ENCODE assay signal across 1 fruit fly cellular context in the genomic region with DNA sequence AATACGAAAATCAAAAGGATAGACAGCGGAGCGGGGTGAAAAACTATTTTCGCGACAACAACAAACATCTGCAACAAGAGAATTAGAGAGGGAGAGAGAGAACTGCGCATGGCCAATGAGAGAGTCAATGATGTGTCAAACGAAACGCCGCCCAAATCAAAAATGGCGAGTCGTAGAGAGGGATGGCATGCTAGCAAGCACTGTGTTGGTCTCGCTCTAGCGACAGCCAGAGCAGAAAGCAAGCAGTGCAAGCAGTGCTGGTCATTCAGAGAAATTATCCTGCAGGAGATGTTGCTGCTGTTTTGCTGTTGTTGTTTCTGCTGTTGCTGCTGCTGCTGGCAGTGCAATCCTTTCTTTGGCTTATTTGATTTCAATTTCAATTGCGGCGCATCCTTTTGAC.
TF ChIP-seq lines count a peak whose summit lies in the region.

No protein-coding gene starts in this region.

TF ChIP-seq in whole organism, embryonic, 481 proteins besides CTCF, POLR2A, EP300 and RAD21 (continued from another document and continues in another):
- TF ChIP-seq CG4360 (GFP tag; IDR thresholded peaks at IDR 0.05; lab: Robert Waterston, UW) = peak; percentile 97
- no peak for TF ChIP-seq psq (GFP tag; optimal IDR thresholded peaks at IDR 0.05; lab: Kevin White, UChicago)
- TF ChIP-seq vfl (GFP tag; optimal IDR thresholded peaks at IDR 0.05; lab: Kevin White, UChicago) = no peak
- no peak for TF ChIP-seq Dref (GFP tag; IDR thresholded peaks at IDR 0.05; lab: Robert Waterston, UW)
- TF ChIP-seq slou (GFP tag; optimal IDR thresholded peaks at IDR 0.05; lab: Kevin White, UChicago) = no peak
- no peak for TF ChIP-seq Meics (GFP tag; optimal IDR thresholded peaks at IDR 0.05; lab: Kevin White, UChicago)
- TF ChIP-seq Ravus (GFP tag; IDR thresholded peaks at IDR 0.05; lab: Robert Waterston, UW) = no peak
- peak; percentile 57 for TF ChIP-seq zen (tag; optimal IDR thresholded peaks at IDR 0.05; lab: Kevin White, UChicago)
- TF ChIP-seq Nf-YC (tag; optimal IDR thresholded peaks at IDR 0.05; lab: Kevin White, UChicago) = peak; percentile 99
- no peak for TF ChIP-seq ac (GFP tag; optimal IDR thresholded peaks at IDR 0.05; lab: Kevin White, UChicago)
- TF ChIP-seq CG3163 (GFP tag; optimal IDR thresholded peaks at IDR 0.05; lab: Kevin White, UChicago) = peak; percentile 17
- TF ChIP-seq CG11504 (tag; optimal IDR thresholded peaks at IDR 0.05; lab: Kevin White, UChicago) = peak; percentile 29
- peak; percentile 92 for TF ChIP-seq Jarid2 (GFP tag; optimal IDR thresholded peaks at IDR 0.05; lab: Kevin White, UChicago)
- TF ChIP-seq ewg (GFP tag; optimal IDR thresholded peaks at IDR 0.05; lab: Kevin White, UChicago) = peak; percentile 98
- peak; percentile 5 for TF ChIP-seq Mad (GFP tag; optimal IDR thresholded peaks at IDR 0.05; lab: Kevin White, UChicago)
- peak; percentile 64 for TF ChIP-seq abd-A (tag; optimal IDR thresholded peaks at IDR 0.05; lab: Kevin White, UChicago)
- no peak for TF ChIP-seq prd (optimal IDR thresholded peaks at IDR 0.05; lab: Kevin White, UChicago)
- peak; percentile 28; the same call in 1 of the 3 replicates for TF ChIP-seq prd (GFP tag; IDR thresholded peaks at IDR 0.05; lab: Robert Waterston, UW)
- no peak for TF ChIP-seq Sin3A (optimal IDR thresholded peaks at IDR 0.05; lab: Kevin White, UChicago)
- TF ChIP-seq chinmo (GFP tag; IDR thresholded peaks at IDR 0.05; lab: Robert Waterston, UW; ENCODE audit: partially characterized antibody) = peak; percentile 89; the same call in 3 of the 4 replicates
- TF ChIP-seq CG2199 (GFP tag; IDR thresholded peaks at IDR 0.05; lab: Robert Waterston, UW) = peak; percentile 77; the same call in 1 of the 3 replicates
- TF ChIP-seq NFAT (GFP tag; IDR thresholded peaks at IDR 0.05; lab: Robert Waterston, UW) = peak; percentile 14; the same call in 1 of the 2 replicates
- no peak for TF ChIP-seq hkb (optimal IDR thresholded peaks at IDR 0.05; lab: Kevin White, UChicago)
- TF ChIP-seq hkb (GFP tag; IDR thresholded peaks at IDR 0.05; lab: Robert Waterston, UW) = 0 out of 2 replicates have a peak, but pooled peaks have one; percentile 18
- no peak for TF ChIP-seq croc (GFP tag; conservative IDR thresholded peaks at IDR 0.05; lab: Robert Waterston, UW)
- peak; percentile 34 for TF ChIP-seq zf30C (GFP tag; optimal IDR thresholded peaks at IDR 0.05; lab: Kevin White, UChicago)
- peak; percentile 35 for TF ChIP-seq mirr (GFP tag; optimal IDR thresholded peaks at IDR 0.05; lab: Kevin White, UChicago)
- TF ChIP-seq Dip3 (GFP tag; optimal IDR thresholded peaks at IDR 0.05; lab: Kevin White, UChicago) = no peak
- no peak for TF ChIP-seq Atf3 (GFP tag; optimal IDR thresholded peaks at IDR 0.05; lab: Kevin White, UChicago)
- TF ChIP-seq esg (GFP tag; conservative IDR thresholded peaks at IDR 0.05; lab: Robert Waterston, UW) = no peak
- no peak for TF ChIP-seq unc-4 (GFP tag; IDR thresholded peaks at IDR 0.05; lab: Robert Waterston, UW; ENCODE audit: partially characterized antibody)
- TF ChIP-seq pan (optimal IDR thresholded peaks at IDR 0.05; lab: Kevin White, UChicago) = no peak
- TF ChIP-seq pan (GFP tag; optimal IDR thresholded peaks at IDR 0.05 in 1 of 2, IDR thresholded peaks at IDR 0.05 in 1 of 2) = peak in 1 of 2 experiments; percentile 87
- TF ChIP-seq ttk (GFP tag; IDR thresholded peaks at IDR 0.05; lab: Robert Waterston, UW) = 0 out of 2 replicates have a peak, but pooled peaks have one; percentile 25
- peak; percentile 45; the same call in 1 of the 3 replicates for TF ChIP-seq Dbx (GFP tag; IDR thresholded peaks at IDR 0.05; lab: Robert Waterston, UW)
- peak; percentile 61 for TF ChIP-seq oc (tag; optimal IDR thresholded peaks at IDR 0.05; lab: Kevin White, UChicago)
- no peak for TF ChIP-seq CG6272 (GFP tag; IDR thresholded peaks at IDR 0.05; lab: Robert Waterston, UW)
- peak; percentile 63 for TF ChIP-seq Med (GFP tag; lab: Kevin White, UChicago)
- TF ChIP-seq CG1603 (tag; optimal IDR thresholded peaks at IDR 0.05; lab: Kevin White, UChicago) = no peak
- TF ChIP-seq Neu2 (GFP tag; optimal IDR thresholded peaks at IDR 0.05; lab: Kevin White, UChicago; ENCODE audit: borderline replicate concordance) = peak; percentile 2
- peak; percentile 43 to 52 for TF ChIP-seq tll (GFP tag; optimal IDR thresholded peaks at IDR 0.05; lab: Kevin White, UChicago)
- peak; percentile 97 for TF ChIP-seq CG8478 (optimal IDR thresholded peaks at IDR 0.05; lab: Kevin White, UChicago)
- TF ChIP-seq Opbp (GFP tag; IDR thresholded peaks at IDR 0.05; lab: Robert Waterston, UW; ENCODE audit: partially characterized antibody) = peak; percentile 48; the same call in 2 of the 3 replicates
- no peak for TF ChIP-seq lov (optimal IDR thresholded peaks at IDR 0.05; lab: Kevin White, UChicago)
- TF ChIP-seq lov (GFP tag; IDR thresholded peaks at IDR 0.05; lab: Robert Waterston, UW) = no peak
- no peak for TF ChIP-seq Hmr (GFP tag; optimal IDR thresholded peaks at IDR 0.05; lab: Kevin White, UChicago)
- TF ChIP-seq sob (GFP tag; IDR thresholded peaks at IDR 0.05; lab: Robert Waterston, UW) = 0 out of 2 replicates have a peak, but pooled peaks have one; percentile 24
- peak; percentile 53 for TF ChIP-seq knrl (GFP tag; IDR thresholded peaks at IDR 0.05; lab: Robert Waterston, UW; ENCODE audit: partially characterized antibody)
- TF ChIP-seq Ets97D (GFP tag; optimal IDR thresholded peaks at IDR 0.05; lab: Kevin White, UChicago) = peak; percentile 11
- TF ChIP-seq CG42726 (GFP tag; IDR thresholded peaks at IDR 0.05; lab: Robert Waterston, UW; ENCODE audit: partially characterized antibody) = peak; percentile 71
- TF ChIP-seq Trl (optimal IDR thresholded peaks at IDR 0.05; lab: Kevin White, UChicago) = peak; percentile 64 to 78
- TF ChIP-seq Trl (GFP tag; optimal IDR thresholded peaks at IDR 0.05; lab: Kevin White, UChicago) = peak; percentile 5
- TF ChIP-seq sna (GFP tag; IDR thresholded peaks at IDR 0.05; lab: Robert Waterston, UW; ENCODE audit: partially characterized antibody) = no peak
- TF ChIP-seq repo (GFP tag; optimal IDR thresholded peaks at IDR 0.05; lab: Kevin White, UChicago) = peak; percentile 10
- peak; percentile 59 for TF ChIP-seq vvl (GFP tag; IDR thresholded peaks at IDR 0.05; lab: Robert Waterston, UW)
- TF ChIP-seq Bgb (GFP tag; IDR thresholded peaks at IDR 0.05; lab: Robert Waterston, UW; ENCODE audit: partially characterized antibody) = peak; percentile 58; the same call in 1 of the 2 replicates
- no peak for TF ChIP-seq kay (GFP tag; optimal IDR thresholded peaks at IDR 0.05; lab: Kevin White, UChicago)
- peak; percentile 77 for TF ChIP-seq crol (GFP tag; IDR thresholded peaks at IDR 0.05; lab: Robert Waterston, UW)
- no peak for TF ChIP-seq CG7928 (GFP tag; optimal IDR thresholded peaks at IDR 0.05; lab: Kevin White, UChicago)
- peak; percentile 88 for TF ChIP-seq phol (tag; optimal IDR thresholded peaks at IDR 0.05; lab: Kevin White, UChicago)
- 0 out of 3 replicates have a peak, but pooled peaks have one; percentile 30 for TF ChIP-seq CG6791 (GFP tag; IDR thresholded peaks at IDR 0.05; lab: Robert Waterston, UW; ENCODE audit: partially characterized antibody)
- no peak for TF ChIP-seq dpn (GFP tag; optimal IDR thresholded peaks at IDR 0.05; lab: Kevin White, UChicago)
- TF ChIP-seq CG16813 (GFP tag; IDR thresholded peaks at IDR 0.05; lab: Robert Waterston, UW; ENCODE audit: partially characterized antibody) = peak; percentile 47; the same call in 2 of the 3 replicates
- peak; percentile 82 for TF ChIP-seq D (optimal IDR thresholded peaks at IDR 0.05; lab: Kevin White, UChicago)
- no peak for TF ChIP-seq D (GFP tag; optimal IDR thresholded peaks at IDR 0.05; lab: Kevin White, UChicago)
- TF ChIP-seq jing (GFP tag; optimal IDR thresholded peaks at IDR 0.05; lab: Kevin White, UChicago) = peak; percentile 83
- no peak for TF ChIP-seq CG15479 (GFP tag; optimal IDR thresholded peaks at IDR 0.05; lab: Kevin White, UChicago)
- TF ChIP-seq sens (GFP tag; lab: Kevin White, UChicago) = peak; percentile 16
- TF ChIP-seq pho (GFP tag; optimal IDR thresholded peaks at IDR 0.05; lab: Kevin White, UChicago) = peak; percentile 6
- TF ChIP-seq Nf-YB (GFP tag; optimal IDR thresholded peaks at IDR 0.05; lab: Kevin White, UChicago) = peak; percentile 99
- no peak for TF ChIP-seq Usf (GFP tag; optimal IDR thresholded peaks at IDR 0.05; lab: Kevin White, UChicago)
- TF ChIP-seq chif (GFP tag; optimal IDR thresholded peaks at IDR 0.05; lab: Kevin White, UChicago) = peak in 1 of 2 experiments; percentile 73
- TF ChIP-seq CG16779 (GFP tag; IDR thresholded peaks at IDR 0.05; lab: Robert Waterston, UW) = no peak
- peak; percentile 51 for TF ChIP-seq nmo (GFP tag; optimal IDR thresholded peaks at IDR 0.05; lab: Kevin White, UChicago)
- peak in 1 of 2 experiments; percentile 20 for TF ChIP-seq Eip74EF (GFP tag; optimal IDR thresholded peaks at IDR 0.05; lab: Kevin White, UChicago)
- no peak for TF ChIP-seq YL-1 (GFP tag; optimal IDR thresholded peaks at IDR 0.05; lab: Kevin White, UChicago)
- TF ChIP-seq CG9932 (GFP tag; IDR thresholded peaks at IDR 0.05; lab: Robert Waterston, UW) = 0 out of 2 replicates have a peak, but pooled peaks have one; percentile 28
- peak; percentile 64; the same call in 1 of the 2 replicates for TF ChIP-seq rib (GFP tag; IDR thresholded peaks at IDR 0.05; lab: Robert Waterston, UW)
- peak; percentile 24; the same call in 1 of the 2 replicates for TF ChIP-seq aop (GFP tag; IDR thresholded peaks at IDR 0.05; lab: Robert Waterston, UW)
- no peak for TF ChIP-seq CG10565 (GFP tag; optimal IDR thresholded peaks at IDR 0.05; lab: Kevin White, UChicago)
- TF ChIP-seq CG12769 (tag; optimal IDR thresholded peaks at IDR 0.05; lab: Kevin White, UChicago) = peak; percentile 11
- peak; percentile 39; the same call in 1 of the 3 replicates for TF ChIP-seq ci (GFP tag; IDR thresholded peaks at IDR 0.05; lab: Robert Waterston, UW)
- TF ChIP-seq nom (GFP tag; optimal IDR thresholded peaks at IDR 0.05; lab: Kevin White, UChicago) = no peak
- no peak for TF ChIP-seq CG1792 (GFP tag; optimal IDR thresholded peaks at IDR 0.05; lab: Kevin White, UChicago)
- TF ChIP-seq tgo (GFP tag; IDR thresholded peaks at IDR 0.05; lab: Robert Waterston, UW) = no peak
- TF ChIP-seq CG10979 (tag; optimal IDR thresholded peaks at IDR 0.05; lab: Kevin White, UChicago) = no peak
- no peak for TF ChIP-seq CG7271 (tag; optimal IDR thresholded peaks at IDR 0.05; lab: Kevin White, UChicago)
- TF ChIP-seq gcm2 (GFP tag; optimal IDR thresholded peaks at IDR 0.05; lab: Kevin White, UChicago) = no peak
- TF ChIP-seq twi (tag; optimal IDR thresholded peaks at IDR 0.05; lab: Kevin White, UChicago) = peak; percentile 40
- 0 out of 2 replicates have a peak, but pooled peaks have one; percentile 3 for TF ChIP-seq slbo (GFP tag; IDR thresholded peaks at IDR 0.05; lab: Robert Waterston, UW)
- no peak for TF ChIP-seq Lim3 (GFP tag; IDR thresholded peaks at IDR 0.05; lab: Robert Waterston, UW)
- TF ChIP-seq CG31224 (GFP tag; IDR thresholded peaks at IDR 0.05; lab: Robert Waterston, UW) = no peak
- peak; percentile 55 for TF ChIP-seq HmgZ (tag; optimal IDR thresholded peaks at IDR 0.05; lab: Kevin White, UChicago)
- TF ChIP-seq CoRest (tag; optimal IDR thresholded peaks at IDR 0.05; lab: Kevin White, UChicago) = peak; percentile 82
- TF ChIP-seq chm (GFP tag; IDR thresholded peaks at IDR 0.05; lab: Robert Waterston, UW) = peak; percentile 60; the same call in 1 of the 2 replicates
- TF ChIP-seq Doc3 (GFP tag; IDR thresholded peaks at IDR 0.05; lab: Robert Waterston, UW; ENCODE audit: partially characterized antibody) = no peak
- TF ChIP-seq Hr39 (optimal IDR thresholded peaks at IDR 0.05; lab: Kevin White, UChicago) = no peak
- peak in 1 of 2 experiments; percentile 88 for TF ChIP-seq Dfd (GFP tag; optimal IDR thresholded peaks at IDR 0.05; lab: Kevin White, UChicago)
- TF ChIP-seq Aef1 (GFP tag; IDR thresholded peaks at IDR 0.05; lab: Robert Waterston, UW) = peak; percentile 55; the same call in 2 of the 3 replicates
- no peak for TF ChIP-seq gfzf (GFP tag; optimal IDR thresholded peaks at IDR 0.05; lab: Kevin White, UChicago)
- no peak for TF ChIP-seq CG5245 (GFP tag; optimal IDR thresholded peaks at IDR 0.05; lab: Kevin White, UChicago)
- peak; percentile 29 for TF ChIP-seq CG8924 (tag; optimal IDR thresholded peaks at IDR 0.05; lab: Kevin White, UChicago)
- TF ChIP-seq yki (optimal IDR thresholded peaks at IDR 0.05; lab: Kevin White, UChicago) = no peak
- TF ChIP-seq shn (GFP tag; optimal IDR thresholded peaks at IDR 0.05; lab: Kevin White, UChicago) = no peak
- peak; percentile 38 for TF ChIP-seq Ets65A (GFP tag; lab: Kevin White, UChicago)
- peak; percentile 98 for TF ChIP-seq CG1832 (GFP tag; optimal IDR thresholded peaks at IDR 0.05; lab: Kevin White, UChicago)
- peak; percentile 62; the same call in 1 of the 2 replicates for TF ChIP-seq Adf1 (GFP tag; IDR thresholded peaks at IDR 0.05; lab: Robert Waterston, UW)
- TF ChIP-seq NC2α (GFP tag; optimal IDR thresholded peaks at IDR 0.05; lab: Kevin White, UChicago) = no peak
- TF ChIP-seq seq (GFP tag; IDR thresholded peaks at IDR 0.05; lab: Robert Waterston, UW) = peak; percentile 43; the same call in 1 of the 2 replicates
- peak; percentile 99 for TF ChIP-seq CG10321 (GFP tag; IDR thresholded peaks at IDR 0.05; lab: Robert Waterston, UW)
- TF ChIP-seq HLH4C (GFP tag; IDR thresholded peaks at IDR 0.05; lab: Robert Waterston, UW; ENCODE audit: partially characterized antibody) = peak; percentile 49; the same call in 1 of the 3 replicates
- peak; percentile 92 for TF ChIP-seq grn (GFP tag; optimal IDR thresholded peaks at IDR 0.05; lab: Kevin White, UChicago)
- TF ChIP-seq CG7963 (GFP tag; IDR thresholded peaks at IDR 0.05; lab: Robert Waterston, UW; ENCODE audit: partially characterized antibody) = no peak
- TF ChIP-seq MBD-R2 (GFP tag; IDR thresholded peaks at IDR 0.05; lab: Robert Waterston, UW) = peak; percentile 40
- TF ChIP-seq nerfin-2 (GFP tag; IDR thresholded peaks at IDR 0.05; lab: Robert Waterston, UW; ENCODE audit: partially characterized antibody) = no peak
- TF ChIP-seq Deaf1 (tag; optimal IDR thresholded peaks at IDR 0.05; lab: Kevin White, UChicago) = peak; percentile 55
- TF ChIP-seq HLHmδ (GFP tag; optimal IDR thresholded peaks at IDR 0.05; lab: Kevin White, UChicago) = peak; percentile 13
- peak; percentile 8 for TF ChIP-seq sd (tag; optimal IDR thresholded peaks at IDR 0.05; lab: Kevin White, UChicago)
- no peak for TF ChIP-seq Oaz (GFP tag; IDR thresholded peaks at IDR 0.05; lab: Robert Waterston, UW)
- TF ChIP-seq mld (GFP tag; IDR thresholded peaks at IDR 0.05; lab: Robert Waterston, UW; ENCODE audit: partially characterized antibody) = no peak
- peak; percentile 76 for TF ChIP-seq ash1 (GFP tag; optimal IDR thresholded peaks at IDR 0.05; lab: Kevin White, UChicago)
- TF ChIP-seq CG11723 (GFP tag; optimal IDR thresholded peaks at IDR 0.05; lab: Kevin White, UChicago) = no peak
